Worm (Caenorhabditis elegans): ENCODE data around the gene Y6E2A.10.
A peak's percentile ranks its signal among the peaks of the same experiment; 100 is the strongest.

Gene Y6E2A.10

ce11 chrV:15766122-15766594 is 35.8 kb upstream of the Y6E2A.10 start, which contains the start of the genes haf-3 and F57A10.2 (continued):
- TF ChIP-seq F16B12.6 (tag; optimal IDR thresholded peaks at IDR 0.05) (peak; percentile 66), nhr-19 (GFP tag; conservative IDR thresholded peaks at IDR 0.05) (peak; percentile 95), nhr-11 (tag; optimal IDR thresholded peaks at IDR 0.05) (peak; percentile 90), nhr-12 (tag; optimal IDR thresholded peaks at IDR 0.05) (no peak), rnt-1 (tag; optimal IDR thresholded peaks at IDR 0.05) (peak; percentile 97), dsc-1 (tag; optimal IDR thresholded peaks at IDR 0.05) (peak; percentile 97), hlh-4 (tag; optimal IDR thresholded peaks at IDR 0.05) (no peak), ces-1 (GFP tag; optimal IDR thresholded peaks at IDR 0.05) (no peak), sptf-1 (tag; optimal IDR thresholded peaks at IDR 0.05) (no peak), elt-2 (tag; optimal IDR thresholded peaks at IDR 0.05) (peak; percentile 80), alr-1 (tag; optimal IDR thresholded peaks at IDR 0.05; ENCODE audit: borderline replicate concordance) (no peak), elt-3 (tag; optimal IDR thresholded peaks at IDR 0.05) (peak in 5 of 6 experiments; percentile 25 to 90 (median 45)), fkh-4 (tag; optimal IDR thresholded peaks at IDR 0.05; ENCODE audit: borderline replicate concordance) (peak; percentile 72), egl-13 (tag; optimal IDR thresholded peaks at IDR 0.05) (peak; percentile 92), sox-4 (tag; optimal IDR thresholded peaks at IDR 0.05) (peak; percentile 87), lir-3 (tag; optimal IDR thresholded peaks at IDR 0.05; ENCODE audit: poor library complexity) (peak; percentile 76), vab-15 (tag; optimal IDR thresholded peaks at IDR 0.05) (no peak), unc-130 (tag; optimal IDR thresholded peaks at IDR 0.05) (peak; percentile 90), ceh-8 (GFP tag; optimal IDR thresholded peaks at IDR 0.05) (peak; percentile 86), skn-1 (tag; optimal IDR thresholded peaks at IDR 0.05) (peak; percentile 91), nhr-84 (tag; optimal IDR thresholded peaks at IDR 0.05) (no peak), nhr-47 (tag; optimal IDR thresholded peaks at IDR 0.05) (peak; percentile 97), zag-1 (tag; optimal IDR thresholded peaks at IDR 0.05) (peak; percentile 58), mab-9 (GFP tag; IDR thresholded peaks at IDR 0.05) (peak; percentile 85), fkh-8 (tag; optimal IDR thresholded peaks at IDR 0.05) (peak; percentile 92), unc-86 (tag; optimal IDR thresholded peaks at IDR 0.05) (peak; percentile 92), aha-1 (tag; optimal IDR thresholded peaks at IDR 0.05) (peak; percentile 54), egl-27 (tag; optimal IDR thresholded peaks at IDR 0.05) (peak; percentile 9 to 69), unc-62 (GFP tag; optimal IDR thresholded peaks at IDR 0.05) (no peak), unc-98 (GFP tag; IDR thresholded peaks at IDR 0.05) (no peak), lin-14 (GFP tag; optimal IDR thresholded peaks at IDR 0.05) (peak; percentile 95), C34B4.2 (tag; optimal IDR thresholded peaks at IDR 0.05) (peak; percentile 6), blmp-1 (tag; optimal IDR thresholded peaks at IDR 0.05) (peak; percentile 79), mef-2 (tag; optimal IDR thresholded peaks at IDR 0.05) (peak; percentile 45), hlh-17 (GFP tag; optimal IDR thresholded peaks at IDR 0.05; ENCODE audit: borderline replicate concordance) (no peak), lin-13 (GFP tag; optimal IDR thresholded peaks at IDR 0.05) (peak; percentile 91), ets-5 (GFP tag; IDR thresholded peaks at IDR 0.05) (no peak), ceh-90 (tag; optimal IDR thresholded peaks at IDR 0.05) (peak; percentile 60), mdl-1 (tag; optimal IDR thresholded peaks at IDR 0.05) (peak in 1 of 2 experiments; percentile 88), efl-3 (GFP tag; optimal IDR thresholded peaks at IDR 0.05) (peak; percentile 60), zip-4 (GFP tag; optimal IDR thresholded peaks at IDR 0.05) (peak; percentile 85), ztf-11 (tag; optimal IDR thresholded peaks at IDR 0.05) (peak; percentile 4 to 83), ama-1 (optimal IDR thresholded peaks at IDR 0.05) (peak; percentile 53), fkh-10 (GFP tag; optimal IDR thresholded peaks at IDR 0.05) (peak; percentile 75), C16A3.4 (tag; optimal IDR thresholded peaks at IDR 0.05) (peak; percentile 90), nhr-237 (tag; optimal IDR thresholded peaks at IDR 0.05) (peak; percentile 50), unc-30 (tag; optimal IDR thresholded peaks at IDR 0.05) (no peak), nhr-90 (tag; optimal IDR thresholded peaks at IDR 0.05; ENCODE audit: poor library complexity) (peak; percentile 96), nhr-77 (tag; optimal IDR thresholded peaks at IDR 0.05) (peak; percentile 82), C04F5.9 (tag; optimal IDR thresholded peaks at IDR 0.05) (peak; percentile 66), pag-3 (tag; optimal IDR thresholded peaks at IDR 0.05; ENCODE audit: borderline replicate concordance, insufficient read depth) (no peak), aly-2 (tag; optimal IDR thresholded peaks at IDR 0.05) (peak; percentile 87)
